Fruit fly (Drosophila melanogaster) whole organism, embryonic: ENCODE data around the gene Antdh.

Experiments used
- CG10267 ChIP-seq: fragments of 200-800 bp; sonication (Bioruptor generic); optimal IDR thresholded peaks from 2 replicates; lab custom pipeline; 2018; ENCODE audit warnings: missing biosample characterization, mild to moderate bottlenecking, missing genetic modification characterization, moderate library complexity
- CG10321 ChIP-seq: fragments of 200-800 bp; sonication (Bioruptor generic); IDR thresholded peaks from 2 replicates; pipeline ENCODE4 v1.3.6; 2022; ENCODE audit warnings: missing biosample characterization, missing genetic modification characterization
- CG10565 ChIP-seq: fragments of 200-800 bp; sonication (Bioruptor generic); optimal IDR thresholded peaks from 3 replicates; lab custom pipeline; 2016; ENCODE audit warnings: missing biosample characterization, mild to moderate bottlenecking, missing genetic modification characterization
- CG11456 ChIP-seq: fragments of 200-800 bp; sonication (Bioruptor generic); IDR thresholded peaks from 3 replicates; pipeline ENCODE4 v1.3.6; 2022; ENCODE audit warnings: missing biosample characterization, missing genetic modification characterization
- CG12942 ChIP-seq: fragments of 200-800 bp; sonication (Bioruptor generic); optimal IDR thresholded peaks from 3 replicates; lab custom pipeline; 2016; ENCODE audit warnings: missing biosample characterization, missing genetic modification characterization
- CG13624 ChIP-seq: fragments of 200-800 bp; sonication (Bioruptor generic); optimal IDR thresholded peaks from 2 replicates; lab custom pipeline; 2016; ENCODE audit warnings: missing biosample characterization, missing genetic modification characterization
- CG1529 ChIP-seq: fragments of 200-800 bp; sonication (Bioruptor generic); optimal IDR thresholded peaks from 3 replicates; lab custom pipeline; 2018; ENCODE audit warnings: missing biosample characterization, missing genetic modification characterization
- CG17361 ChIP-seq: fragments of 200-800 bp; sonication (Bioruptor generic); IDR thresholded peaks from 3 replicates; pipeline ENCODE4 v1.3.6; 2022; ENCODE audit warnings: missing biosample characterization, missing genetic modification characterization
- CG30403 ChIP-seq: fragments of 200-800 bp; sonication (Bioruptor generic); optimal IDR thresholded peaks from 3 replicates; lab custom pipeline; 2016; ENCODE audit warnings: missing biosample characterization, missing genetic modification characterization
- CG4360 ChIP-seq: fragments of 200-800 bp; sonication (Bioruptor generic); IDR thresholded peaks from 2 replicates; pipeline ENCODE4 v1.3.6; 2022; ENCODE audit warnings: missing biosample characterization, missing genetic modification characterization
- CG4424 ChIP-seq: fragments of 200-800 bp; sonication (Bioruptor generic); optimal IDR thresholded peaks from 3 replicates; lab custom pipeline; 2016; ENCODE audit warnings: missing biosample characterization, missing genetic modification characterization
- CG6683 ChIP-seq: fragments of 200-800 bp; sonication (Bioruptor generic); optimal IDR thresholded peaks from 2 replicates; lab custom pipeline; 2017; ENCODE audit warnings: missing biosample characterization, mild to moderate bottlenecking, missing genetic modification characterization, missing genetic modification reagents
- CG7839 ChIP-seq: fragments of 200-800 bp; sonication (Bioruptor generic); optimal IDR thresholded peaks from 3 replicates; lab custom pipeline; 2018; ENCODE audit warnings: missing biosample characterization, mild to moderate bottlenecking, missing genetic modification characterization, moderate library complexity
- CG9437 ChIP-seq: fragments of 200-800 bp; sonication (Bioruptor generic); optimal IDR thresholded peaks from 2 replicates; lab custom pipeline; 2018; ENCODE audit warnings: missing biosample characterization, mild to moderate bottlenecking, missing genetic modification characterization
- CoRest ChIP-seq: fragments of 200-800 bp; sonication (Bioruptor generic); optimal IDR thresholded peaks from 3 replicates; lab custom pipeline; 2018; ENCODE audit warnings: missing biosample characterization, mild to moderate bottlenecking, missing genetic modification characterization, moderate library complexity
- D ChIP-seq, 2 experiments: fragments of 200-800 bp in 1 of 2; fragments of >200 bp in 1 of 2; sonication (Bioruptor generic) in 1 of 2; optimal IDR thresholded peaks; 2 replicates in 1 of 2; 3 replicates in 1 of 2; lab custom pipeline; 2017; ENCODE audit warnings: mild to moderate bottlenecking in 1 of 2, missing biosample characterization in 1 of 2, missing genetic modification characterization in 1 of 2, missing genetic modification reagents in 1 of 2
- Dbx ChIP-seq: fragments of 200-800 bp; sonication (Bioruptor generic); IDR thresholded peaks from 3 replicates; pipeline ENCODE4 v1.3.6; 2022; ENCODE audit warnings: missing biosample characterization, missing genetic modification characterization
- Gsc ChIP-seq: fragments of 200-800 bp; sonication (Bioruptor generic); IDR thresholded peaks from 2 replicates; pipeline ENCODE4 v1.3.6; 2022; ENCODE audit warnings: missing biosample characterization, missing genetic modification characterization
- HmgD ChIP-seq: fragments of 200-800 bp; sonication (Bioruptor generic); optimal IDR thresholded peaks from 3 replicates; lab custom pipeline; 2016; ENCODE audit warnings: missing biosample characterization, missing genetic modification characterization
- HmgZ ChIP-seq: fragments of 200-800 bp; sonication (Bioruptor generic); optimal IDR thresholded peaks from 2 replicates; lab custom pipeline; 2018; ENCODE audit warnings: missing biosample characterization, mild to moderate bottlenecking, missing genetic modification characterization
- MTF-1 ChIP-seq: fragments of 200-800 bp; sonication (Bioruptor generic); optimal IDR thresholded peaks from 2 replicates; lab custom pipeline; 2018; ENCODE audit warnings: missing biosample characterization, mild to moderate bottlenecking, missing genetic modification characterization, borderline replicate concordance
- Med ChIP-seq: fragments of 200-800 bp; sonication (Bioruptor generic); peaks from one replicate; lab custom pipeline; 2016; ENCODE audit warnings: missing biosample characterization, missing genetic modification characterization, mild to moderate bottlenecking, inconsistent platforms, moderate library complexity
- NC2α ChIP-seq: fragments of 200-800 bp; sonication (Bioruptor generic); optimal IDR thresholded peaks from 2 replicates; lab custom pipeline; 2016; ENCODE audit warnings: missing biosample characterization, missing genetic modification characterization
- Pdp1 ChIP-seq, 2 experiments: fragments of 200-800 bp; sonication (Bioruptor generic); optimal IDR thresholded peaks; 3 replicates each; lab custom pipeline; 2016; ENCODE audit warnings: missing biosample characterization in 2 of 2, missing genetic modification characterization in 2 of 2, mild to moderate bottlenecking in 1 of 2, moderate library complexity in 1 of 2
- Side ChIP-seq: fragments of 200-800 bp; sonication (Bioruptor generic); optimal IDR thresholded peaks from 2 replicates; lab custom pipeline; 2016; ENCODE audit warnings: missing biosample characterization, missing genetic modification characterization
- Sry-β ChIP-seq: fragments of 200-800 bp; sonication (Bioruptor generic); optimal IDR thresholded peaks from 2 replicates; lab custom pipeline; 2018; ENCODE audit warnings: missing biosample characterization, mild to moderate bottlenecking, missing genetic modification characterization, moderate library complexity
- Sry-δ ChIP-seq: fragments of 200-800 bp; sonication (Bioruptor generic); optimal IDR thresholded peaks from 2 replicates; lab custom pipeline; 2016; ENCODE audit warnings: missing biosample characterization, missing genetic modification characterization
- Vsx1 ChIP-seq: fragments of 200-800 bp; sonication (Bioruptor generic); optimal IDR thresholded peaks from 2 replicates; lab custom pipeline; 2017; ENCODE audit warnings: missing biosample characterization, mild to moderate bottlenecking, missing genetic modification characterization, missing genetic modification reagents
- YL-1 ChIP-seq: fragments of 200-800 bp; sonication (Bioruptor generic); optimal IDR thresholded peaks from 3 replicates; lab custom pipeline; 2017; ENCODE audit warnings: missing biosample characterization, mild to moderate bottlenecking, missing genetic modification characterization
- ab ChIP-seq: fragments of 200-800 bp; sonication (Bioruptor generic); optimal IDR thresholded peaks from 2 replicates; lab custom pipeline; 2016; ENCODE audit warnings: missing biosample characterization, missing genetic modification characterization
- crc ChIP-seq: fragments of 200-800 bp; sonication (Bioruptor generic); optimal IDR thresholded peaks from 2 replicates; lab custom pipeline; 2016; ENCODE audit warnings: missing biosample characterization, missing genetic modification characterization
- disco-r ChIP-seq: fragments of 200-800 bp; sonication (Bioruptor generic); optimal IDR thresholded peaks from 2 replicates; lab custom pipeline; 2016; ENCODE audit warnings: missing biosample characterization, missing genetic modification characterization
- dm ChIP-seq: fragments of 200-800 bp; sonication (Bioruptor generic); optimal IDR thresholded peaks from 3 replicates; lab custom pipeline; 2016; ENCODE audit warnings: missing biosample characterization, missing genetic modification characterization
- dpn ChIP-seq, 2 experiments: fragments of 200-800 bp; sonication (Bioruptor generic); optimal IDR thresholded peaks; 3 replicates each; lab custom pipeline; 2016; ENCODE audit warnings: missing biosample characterization in 2 of 2, missing genetic modification characterization in 2 of 2
- dysf ChIP-seq: fragments of 200-800 bp; sonication (Bioruptor generic); IDR thresholded peaks from 3 replicates; pipeline ENCODE4 v1.3.6; 2022; ENCODE audit warnings: missing biosample characterization, missing genetic modification characterization
- eve ChIP-seq, 2 experiments: fragments of >200 bp; optimal IDR thresholded peaks; 2 replicates each; lab custom pipeline; 2017; ENCODE audit warnings: missing biosample characterization in 2 of 2, missing genetic modification characterization in 2 of 2
- eyg ChIP-seq: fragments of 200-800 bp; sonication (Bioruptor generic); optimal IDR thresholded peaks from 3 replicates; lab custom pipeline; 2016; ENCODE audit warnings: missing biosample characterization, missing genetic modification characterization
- gce ChIP-seq: fragments of 200-800 bp; sonication (Bioruptor generic); IDR thresholded peaks from 3 replicates; pipeline ENCODE4 v1.3.6; 2022; ENCODE audit warnings: missing biosample characterization, missing genetic modification characterization
- gsb ChIP-seq: fragments of 200-800 bp; sonication (Bioruptor generic); IDR thresholded peaks from 2 replicates; pipeline ENCODE4 v1.3.6; 2022; ENCODE audit warnings: missing biosample characterization, missing genetic modification characterization
- gsb-n ChIP-seq: fragments of 200-800 bp; sonication (Bioruptor generic); optimal IDR thresholded peaks from 3 replicates; lab custom pipeline; 2018; ENCODE audit warnings: missing biosample characterization, mild to moderate bottlenecking, missing genetic modification characterization
- mld ChIP-seq: fragments of 200-800 bp; sonication (Bioruptor generic); IDR thresholded peaks from 3 replicates; pipeline ENCODE4 v1.3.6; 2022; ENCODE audit warnings: missing biosample characterization, missing genetic modification characterization; ENCODE audit not compliant: partially characterized antibody
- nom ChIP-seq: fragments of 200-800 bp; sonication (Bioruptor generic); optimal IDR thresholded peaks from 2 replicates; lab custom pipeline; 2017; ENCODE audit warnings: missing biosample characterization, missing genetic modification characterization, mild to moderate bottlenecking, moderate library complexity, missing genetic modification reagents
- phol ChIP-seq: fragments of 200-800 bp; sonication (Bioruptor generic); optimal IDR thresholded peaks from 3 replicates; lab custom pipeline; 2018; ENCODE audit warnings: missing biosample characterization, mild to moderate bottlenecking, missing genetic modification characterization, moderate library complexity
- run ChIP-seq: fragments of 200-800 bp; sonication (Bioruptor generic); optimal IDR thresholded peaks from 3 replicates; lab custom pipeline; 2018; ENCODE audit warnings: missing biosample characterization, mild to moderate bottlenecking, missing genetic modification characterization
- salm ChIP-seq: fragments of 200-800 bp; sonication (Bioruptor generic); optimal IDR thresholded peaks from 2 replicates; lab custom pipeline; 2018; ENCODE audit warnings: missing biosample characterization, mild to moderate bottlenecking, missing genetic modification characterization
- sens ChIP-seq: fragments of 200-800 bp; sonication (Bioruptor generic); peaks from one replicate; lab custom pipeline; 2016; ENCODE audit warnings: missing biosample characterization, missing genetic modification characterization
- shn ChIP-seq: fragments of 200-800 bp; sonication (Bioruptor generic); optimal IDR thresholded peaks from 3 replicates; lab custom pipeline; 2016; ENCODE audit warnings: missing biosample characterization, missing genetic modification characterization
- tgo ChIP-seq: fragments of 200-800 bp; sonication (Bioruptor generic); IDR thresholded peaks from 3 replicates; pipeline ENCODE4 v1.3.6; 2022; ENCODE audit warnings: missing biosample characterization, missing genetic modification characterization
- zfh2 ChIP-seq: fragments of 200-800 bp; sonication (Bioruptor generic); optimal IDR thresholded peaks from 2 replicates; lab custom pipeline; 2016; ENCODE audit warnings: missing biosample characterization, missing genetic modification characterization

The Antdh gene

DNA sequence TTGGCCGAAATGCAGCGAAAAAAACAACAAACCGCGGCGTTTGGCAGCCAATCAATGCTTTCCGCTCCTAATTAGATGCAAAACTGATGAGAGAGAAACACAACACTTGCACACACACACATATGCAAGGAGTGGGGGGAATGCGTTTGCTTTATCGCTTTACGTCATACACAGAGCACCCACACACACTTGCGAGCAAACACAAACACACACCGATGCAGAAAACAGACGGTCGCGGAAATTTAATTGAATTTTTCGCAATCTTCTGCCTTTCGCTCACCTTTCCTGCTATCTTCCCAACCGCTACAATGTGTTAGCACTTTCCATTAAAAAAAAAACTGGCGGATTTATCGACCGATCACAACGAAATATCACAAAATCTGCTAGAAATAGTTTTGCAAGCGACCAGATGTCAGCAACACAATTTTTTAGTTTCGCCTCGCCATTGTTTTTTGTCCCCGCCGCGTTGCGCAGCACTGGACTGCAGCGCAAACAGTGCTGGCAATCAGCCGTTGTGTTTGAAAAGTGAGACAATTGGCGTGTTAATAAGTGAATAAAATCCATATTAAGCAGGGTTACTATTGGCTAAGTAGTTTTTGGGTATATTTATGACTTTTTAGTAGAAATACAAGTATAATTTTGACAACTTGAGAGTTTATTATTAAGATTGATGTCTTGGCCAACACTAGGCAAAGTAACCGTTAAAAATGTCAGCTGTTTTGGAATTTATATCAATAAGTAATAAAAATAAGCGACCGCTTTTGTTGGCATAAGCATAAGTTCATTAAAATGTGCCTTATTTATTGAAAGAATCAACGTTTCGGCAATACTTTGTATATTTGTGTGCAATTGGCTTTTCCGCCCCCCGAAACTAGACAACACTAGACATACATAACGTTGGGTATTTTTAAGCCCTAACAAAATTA lies 32.0 kb downstream of the Antdh start, which contains the start of gene Klp10A (continued):
- TF ChIP-seq Sry-δ (GFP tag; lab: Kevin White, UChicago) (no peak), CG1529 (GFP tag; lab: Kevin White, UChicago) (no peak), MTF-1 (GFP tag; lab: Kevin White, UChicago) (no peak), Med (peak; percentile 71), dm (GFP tag; lab: Kevin White, UChicago) (peak; percentile 0), CG13624 (GFP tag; lab: Kevin White, UChicago) (peak; percentile 2), CG10321 (no peak), CG6683 (GFP tag; lab: Kevin White, UChicago) (no peak), crc (GFP tag; lab: Kevin White, UChicago) (no peak), CG7839 (tag; lab: Kevin White, UChicago) (no peak), dpn (GFP tag; optimal IDR thresholded peaks at IDR 0.05; lab: Kevin White, UChicago) (peak in 1 of 2 experiments; percentile 35), dysf (GFP tag; lab: Robert Waterston, UW) (no peak), tgo (GFP tag; lab: Robert Waterston, UW) (no peak), zfh2 (GFP tag; lab: Kevin White, UChicago) (peak; percentile 14), Vsx1 (no peak), CG10565 (GFP tag; lab: Kevin White, UChicago) (no peak), Side (GFP tag; lab: Kevin White, UChicago) (peak; percentile 18), nom (GFP tag; lab: Kevin White, UChicago) (peak; percentile 7), gce (GFP tag; lab: Robert Waterston, UW) (no peak), Sry-β (peak; percentile 58), Gsc (GFP tag; lab: Robert Waterston, UW) (no peak), mld (no peak), gsb-n (tag; lab: Kevin White, UChicago) (no peak), run (tag; lab: Kevin White, UChicago) (no peak), sens (GFP tag; lab: Kevin White, UChicago) (no peak), CG30403 (GFP tag; lab: Kevin White, UChicago) (peak; percentile 33), CoRest (tag; lab: Kevin White, UChicago) (peak; percentile 24), CG10267 (tag; lab: Kevin White, UChicago) (peak; percentile 87), eve (GFP tag; optimal IDR thresholded peaks at IDR 0.05; lab: Kevin White, UChicago) (no peak), CG4424 (GFP tag; lab: Kevin White, UChicago) (peak; percentile 14), gsb (GFP tag; lab: Robert Waterston, UW) (no peak), CG4360 (GFP tag; lab: Robert Waterston, UW) (no peak), eyg (GFP tag; lab: Kevin White, UChicago) (no peak), disco-r (GFP tag; lab: Kevin White, UChicago) (no peak), CG12942 (no peak), Pdp1 (GFP tag; optimal IDR thresholded peaks at IDR 0.05; lab: Kevin White, UChicago) (peak in 1 of 2 experiments; percentile 90), HmgZ (tag; lab: Kevin White, UChicago) (peak; percentile 22), D (optimal IDR thresholded peaks at IDR 0.05; lab: Kevin White, UChicago) (no peak), D (GFP tag; optimal IDR thresholded peaks at IDR 0.05; lab: Kevin White, UChicago) (peak; percentile 23), CG9437 (peak; percentile 3), shn (GFP tag; lab: Kevin White, UChicago) (no peak), phol (peak; percentile 93), HmgD (no peak), ab (GFP tag; lab: Kevin White, UChicago) (peak; percentile 3), CG17361 (GFP tag; lab: Robert Waterston, UW) (peak; percentile 46; the same call in 1 of the 3 replicates), NC2α (peak; percentile 34), Dbx (GFP tag; lab: Robert Waterston, UW) (no peak), CG11456 (GFP tag; lab: Robert Waterston, UW) (peak; percentile 41; the same call in 1 of the 3 replicates), salm (tag; lab: Kevin White, UChicago) (no peak), YL-1 (GFP tag; lab: Kevin White, UChicago) (no peak)
